Fruit fly (Drosophila melanogaster): Measurements from ENCODE around the gene Ocho.
A peak's percentile ranks its signal among the peaks of the same experiment; 100 is the strongest.

Ocho gene

DNA sequence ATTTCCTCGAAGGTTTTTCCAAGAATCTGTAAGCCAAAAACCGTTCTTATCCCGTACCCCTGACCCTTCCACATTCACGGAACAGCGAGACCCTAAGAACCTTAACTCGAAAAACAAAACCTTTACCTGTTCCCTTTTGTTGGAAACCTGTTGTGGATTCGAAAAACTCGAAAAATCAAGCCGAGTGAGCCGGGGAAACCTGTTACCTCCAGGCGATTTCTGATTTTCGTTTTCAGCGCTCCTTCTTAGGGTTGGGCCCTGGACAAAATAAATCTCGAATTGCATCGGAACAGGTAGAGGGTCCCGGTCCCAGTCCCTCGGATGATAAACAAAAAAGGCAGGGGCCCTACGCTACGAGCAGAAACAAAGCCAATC, 1.4 kb upstream of the Ocho start (continued):
- TF ChIP-seq CG6792 (GFP tag; optimal IDR thresholded peaks at IDR 0.05) (no peak), dac (GFP tag; optimal IDR thresholded peaks at IDR 0.05) (no peak), esn (GFP tag; optimal IDR thresholded peaks at IDR 0.05) (no peak)

DNA sequence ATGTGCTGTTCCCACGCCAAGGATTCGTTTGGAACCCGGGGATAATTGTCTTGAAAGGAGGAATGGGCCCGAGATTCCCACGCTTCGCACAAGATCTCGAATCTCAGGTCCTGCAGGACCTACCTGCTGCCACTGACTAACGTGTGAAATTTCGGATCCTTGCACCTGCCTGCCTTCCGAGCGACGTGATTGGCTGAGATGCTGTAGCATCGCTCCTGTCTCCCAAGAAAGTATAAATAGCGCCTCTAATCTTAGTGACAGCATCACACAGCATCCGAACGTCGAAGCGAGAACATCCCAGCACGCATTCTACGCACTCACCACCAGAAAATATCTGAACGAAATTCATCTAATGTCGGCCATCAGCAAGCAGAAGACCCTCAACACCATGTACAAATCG, 304 bp downstream of the Ocho start:
- TF ChIP-seq net (GFP tag; optimal IDR thresholded peaks at IDR 0.05) (no peak), Met (GFP tag; optimal IDR thresholded peaks at IDR 0.05) (no peak), Hr38 (GFP tag; optimal IDR thresholded peaks at IDR 0.05) (no peak), fd59A (GFP tag; optimal IDR thresholded peaks at IDR 0.05) (no peak), svp (GFP tag) (no peak), Lpt (GFP tag; optimal IDR thresholded peaks at IDR 0.05) (no peak), CG10631 (GFP tag; optimal IDR thresholded peaks at IDR 0.05) (no peak), Ets96B (tag; optimal IDR thresholded peaks at IDR 0.05) (no peak), Sox15 (GFP tag; optimal IDR thresholded peaks at IDR 0.05) (no peak)

DNA sequence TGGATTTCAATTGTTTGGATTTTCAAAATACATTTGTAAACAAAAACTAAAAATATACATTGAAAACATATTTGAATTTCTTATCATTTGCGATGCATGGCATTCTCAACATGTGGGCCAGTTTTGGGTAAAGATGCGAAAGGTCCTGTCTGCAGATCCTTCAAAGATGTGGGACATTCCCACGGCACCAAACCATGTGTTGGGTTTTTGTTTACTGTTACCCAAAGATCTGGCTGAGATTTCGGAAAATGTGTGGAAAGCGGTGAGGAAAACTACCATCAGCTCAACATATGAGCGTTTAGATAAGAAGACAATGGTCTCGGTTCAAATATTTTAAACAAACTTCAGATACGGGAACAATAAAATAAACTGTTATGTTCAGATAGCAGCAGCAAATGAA, 1.4 kb downstream of the Ocho start:
- TF ChIP-seq salr (GFP tag; optimal IDR thresholded peaks at IDR 0.05): no peak
- TF ChIP-seq svp (GFP tag): peak; percentile 35
- TF ChIP-seq fkh (GFP tag; optimal IDR thresholded peaks at IDR 0.05): peak; percentile 29

DNA sequence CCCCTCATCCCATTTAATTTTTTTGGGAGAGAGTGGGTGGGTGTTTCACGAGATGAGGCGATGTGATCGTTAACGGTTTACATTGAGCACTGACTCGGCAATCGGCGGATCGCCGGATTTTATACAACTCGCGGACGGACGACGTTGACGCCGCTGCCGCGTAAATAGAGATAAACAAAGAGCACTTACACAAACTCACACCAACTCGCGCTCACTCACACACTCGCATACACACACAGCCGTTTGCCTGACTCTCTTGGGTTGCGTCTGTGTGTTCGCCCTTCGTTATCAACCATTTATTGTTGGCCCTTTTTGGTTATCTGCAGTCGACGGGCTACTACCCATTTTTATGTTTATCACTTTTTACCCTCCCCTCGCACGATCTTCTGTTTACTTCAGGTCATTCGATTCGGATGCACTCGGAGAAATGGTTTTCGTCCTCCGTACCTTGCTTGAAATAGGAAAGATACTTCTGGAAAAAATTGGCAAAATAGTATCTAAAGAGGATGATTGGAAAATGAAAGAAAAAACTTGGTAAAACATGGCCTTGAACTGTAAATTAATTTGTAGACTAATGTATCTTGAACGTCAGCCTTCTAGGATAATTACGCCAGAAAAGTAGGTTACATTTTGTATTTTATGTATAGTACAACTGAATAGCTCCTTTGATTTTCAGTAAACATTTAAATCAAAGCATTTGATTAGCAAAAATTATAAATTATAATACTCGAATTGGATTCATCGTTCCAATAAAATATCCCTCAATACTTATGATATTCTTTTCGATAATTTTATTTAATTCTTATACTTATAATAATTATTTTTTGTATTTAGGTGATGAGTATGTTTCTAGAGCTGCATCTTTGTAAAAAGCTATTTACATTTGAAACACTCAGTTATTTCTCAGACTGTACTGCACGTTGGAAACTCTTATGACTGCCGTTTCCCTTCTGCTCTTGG, 3.2 kb downstream of the Ocho start:
- TF ChIP-seq Lpt (GFP tag; optimal IDR thresholded peaks at IDR 0.05): no peak
- TF ChIP-seq CG11762 (GFP tag; optimal IDR thresholded peaks at IDR 0.05; ENCODE audit: insufficient read depth): peak; percentile 23
- no peak for TF ChIP-seq CG15336 (GFP tag; IDR thresholded peaks at IDR 0.05)
- peak; percentile 10 for TF ChIP-seq CG11902 (GFP tag; optimal IDR thresholded peaks at IDR 0.05)
- TF ChIP-seq Smox (GFP tag; optimal IDR thresholded peaks at IDR 0.05): peak; percentile 64
- peak; percentile 49 for TF ChIP-seq Sox14 (GFP tag; optimal IDR thresholded peaks at IDR 0.05)
- TF ChIP-seq eg (GFP tag; IDR thresholded peaks at IDR 0.05): no peak; the same call in 2 of the 3 replicates
- TF ChIP-seq fd59A (GFP tag; optimal IDR thresholded peaks at IDR 0.05): peak; percentile 49
- no peak for TF ChIP-seq Hr4 (GFP tag; optimal IDR thresholded peaks at IDR 0.05)
- TF ChIP-seq Ets96B (tag; optimal IDR thresholded peaks at IDR 0.05): peak; percentile 48
- peak; percentile 59 for TF ChIP-seq spab (GFP tag; optimal IDR thresholded peaks at IDR 0.05)
- peak; percentile 34 for TF ChIP-seq CG10669 (GFP tag; optimal IDR thresholded peaks at IDR 0.05)
- TF ChIP-seq CG8119 (GFP tag; IDR thresholded peaks at IDR 0.05): no peak
- TF ChIP-seq cyc (GFP tag; optimal IDR thresholded peaks at IDR 0.05): peak; percentile 42
- TF ChIP-seq CG10631 (GFP tag; optimal IDR thresholded peaks at IDR 0.05): peak; percentile 53
- TF ChIP-seq CG34406 (GFP tag; optimal IDR thresholded peaks at IDR 0.05): peak; percentile 57
- TF ChIP-seq CG3919 (GFP tag; optimal IDR thresholded peaks at IDR 0.05): peak; percentile 22
- peak; percentile 28 for TF ChIP-seq lz (GFP tag; optimal IDR thresholded peaks at IDR 0.05)
- TF ChIP-seq CG8632 (GFP tag; optimal IDR thresholded peaks at IDR 0.05): peak; percentile 33
- peak; percentile 10 for TF ChIP-seq dsx (GFP tag; optimal IDR thresholded peaks at IDR 0.05; ENCODE audit: poor library complexity, severe bottlenecking)
- peak; percentile 61 for TF ChIP-seq CG32006 (GFP tag; optimal IDR thresholded peaks at IDR 0.05)
- TF ChIP-seq topi (GFP tag; optimal IDR thresholded peaks at IDR 0.05): peak; percentile 51
- no peak for TF ChIP-seq CG9139 (GFP tag; optimal IDR thresholded peaks at IDR 0.05)
- peak; percentile 68 for TF ChIP-seq CG3032 (tag; optimal IDR thresholded peaks at IDR 0.05)
- peak; percentile 7 for TF ChIP-seq Blimp-1 (GFP tag; optimal IDR thresholded peaks at IDR 0.05)
- peak; percentile 23 for TF ChIP-seq CG6792 (GFP tag; optimal IDR thresholded peaks at IDR 0.05)
- TF ChIP-seq pdm3 (GFP tag; optimal IDR thresholded peaks at IDR 0.05): peak; percentile 37
- peak; percentile 63 for TF ChIP-seq CG6808 (GFP tag; optimal IDR thresholded peaks at IDR 0.05)
- peak; percentile 51 for TF ChIP-seq Sox102F (GFP tag; optimal IDR thresholded peaks at IDR 0.05)
- TF ChIP-seq net (GFP tag; optimal IDR thresholded peaks at IDR 0.05): peak; percentile 16
- peak; percentile 92 for TF ChIP-seq Eip78C (GFP tag)
- no peak for TF ChIP-seq Gug (GFP tag; IDR thresholded peaks at IDR 0.05)
- no peak for TF ChIP-seq CG11294 (GFP tag; IDR thresholded peaks at IDR 0.05)
- TF ChIP-seq fd85E (GFP tag; optimal IDR thresholded peaks at IDR 0.05): no peak
- no peak for TF ChIP-seq CG16779 (tag; optimal IDR thresholded peaks at IDR 0.05)
- peak; percentile 59 for TF ChIP-seq acj6 (GFP tag; optimal IDR thresholded peaks at IDR 0.05)

All from whole organism, prepupa.